Worm (Caenorhabditis elegans): ENCODE results near the gene pal-1.

pal-1 gene

ce11 chrIII:4822140-4822539 lies 12.8 kb upstream of the pal-1 start, which contains the start of gene F26A1.8:
Gene F26A1.8 (minus strand): TSS chrIII:4822240.
- TF ChIP-seq ctbp-1 (GFP tag; IDR thresholded peaks at IDR 0.05) (no peak), lin-39 (tag; optimal IDR thresholded peaks at IDR 0.05) (no peak), nhr-6 (tag; optimal IDR thresholded peaks at IDR 0.05) (no peak), unc-62 (GFP tag; optimal IDR thresholded peaks at IDR 0.05 in 1 of 2) (no peak), unc-62 (tag; optimal IDR thresholded peaks at IDR 0.05) (no peak)

ce11 chrIII:4819843-4820242 lies 10.5 kb upstream of the pal-1 start, which contains the start of gene F26A1.7:
Gene F26A1.7 (minus strand): TSS chrIII:4819943.
- TF ChIP-seq ceh-20 (GFP tag; IDR thresholded peaks at IDR 0.05) = no peak
- TF ChIP-seq php-3 (GFP tag; IDR thresholded peaks at IDR 0.05) = no peak

ce11 chrIII:4817240-4817639 lies 7.9 kb upstream of the pal-1 start, which contains the start of gene F26A1.4:
Gene F26A1.4 (plus strand): TSS chrIII:4817540.
- TF ChIP-seq lin-39 (tag; optimal IDR thresholded peaks at IDR 0.05) = no peak
- TF ChIP-seq daf-12 (tag; optimal IDR thresholded peaks at IDR 0.05) = no peak
- no peak for TF ChIP-seq dmd-9 (GFP tag; IDR thresholded peaks at IDR 0.05)
- no peak for TF ChIP-seq mes-2 (tag; optimal IDR thresholded peaks at IDR 0.05; ENCODE audit: poor library complexity, severe bottlenecking)
- no peak for TF ChIP-seq T26A8.4 (GFP tag; IDR thresholded peaks at IDR 0.05)
- no peak for TF ChIP-seq F37D6.2 (tag; optimal IDR thresholded peaks at IDR 0.05)
- TF ChIP-seq daf-16 (GFP tag; optimal IDR thresholded peaks at IDR 0.05) = no peak
- no peak for TF ChIP-seq daf-16 (tag; optimal IDR thresholded peaks at IDR 0.05)
- no peak for TF ChIP-seq nhr-41 (GFP tag; IDR thresholded peaks at IDR 0.05)
- no peak for TF ChIP-seq dve-1 (tag; optimal IDR thresholded peaks at IDR 0.05; ENCODE audit: insufficient read depth)
- TF ChIP-seq duxl-1 (tag; optimal IDR thresholded peaks at IDR 0.05; ENCODE audit: poor library complexity) = no peak
- TF ChIP-seq lin-38 (GFP tag; IDR thresholded peaks at IDR 0.05) = no peak
- no peak for TF ChIP-seq mxl-3 (GFP tag; optimal IDR thresholded peaks at IDR 0.05)
- no peak for TF ChIP-seq lim-7 (GFP tag; IDR thresholded peaks at IDR 0.05)
- no peak for TF ChIP-seq lin-1 (GFP tag; IDR thresholded peaks at IDR 0.05)
- no peak for TF ChIP-seq rbr-2 (tag; optimal IDR thresholded peaks at IDR 0.05)
- TF ChIP-seq egl-43 (GFP tag; IDR thresholded peaks at IDR 0.05) = no peak
- TF ChIP-seq dmd-8 (GFP tag; IDR thresholded peaks at IDR 0.05) = no peak
- TF ChIP-seq spr-1 (tag; optimal IDR thresholded peaks at IDR 0.05) = no peak
- no peak for TF ChIP-seq zfp-2 (tag; optimal IDR thresholded peaks at IDR 0.05)

- TF ChIP-seq aly-2 (tag; optimal IDR thresholded peaks at IDR 0.05) = no peak
- TF ChIP-seq mep-1 (tag; optimal IDR thresholded peaks at IDR 0.05) = no peak
- TF ChIP-seq nhr-237 (tag; optimal IDR thresholded peaks at IDR 0.05) = no peak
- no peak for TF ChIP-seq saeg-2 (GFP tag; IDR thresholded peaks at IDR 0.05)
- no peak for TF ChIP-seq mdl-1 (tag; optimal IDR thresholded peaks at IDR 0.05)
- TF ChIP-seq F10B5.3 (tag; optimal IDR thresholded peaks at IDR 0.05) = no peak
- TF ChIP-seq nhr-28 (tag; optimal IDR thresholded peaks at IDR 0.05) = no peak
- TF ChIP-seq daf-8 (GFP tag; IDR thresholded peaks at IDR 0.05) = no peak
- TF ChIP-seq madf-9 (GFP tag; conservative IDR thresholded peaks at IDR 0.05) = no peak
- no peak for TF ChIP-seq madf-5 (GFP tag; IDR thresholded peaks at IDR 0.05)
- TF ChIP-seq duxl-1 (tag; optimal IDR thresholded peaks at IDR 0.05; ENCODE audit: poor library complexity) = no peak
- TF ChIP-seq Y105C5A.15 (GFP tag; IDR thresholded peaks at IDR 0.05) = no peak
- no peak for TF ChIP-seq T20F7.1 (GFP tag; optimal IDR thresholded peaks at IDR 0.05)
- no peak for TF ChIP-seq pqm-1 (tag; optimal IDR thresholded peaks at IDR 0.05)
- TF ChIP-seq ceh-44 (GFP tag; IDR thresholded peaks at IDR 0.05) = no peak
- TF ChIP-seq pha-4 (GFP tag; IDR thresholded peaks at IDR 0.05) = no peak
- no peak for TF ChIP-seq pha-4 (tag; optimal IDR thresholded peaks at IDR 0.05)
- no peak for TF ChIP-seq nhr-76 (tag; optimal IDR thresholded peaks at IDR 0.05)
- no peak for TF ChIP-seq unc-62 (GFP tag; optimal IDR thresholded peaks at IDR 0.05 in 1 of 2)
- no peak for TF ChIP-seq unc-62 (tag; optimal IDR thresholded peaks at IDR 0.05)
- no peak for TF ChIP-seq ceh-28 (tag; optimal IDR thresholded peaks at IDR 0.05)
- TF ChIP-seq Y75B8A.6 (GFP tag; IDR thresholded peaks at IDR 0.05) = no peak
Observed at ce11 chrIII:4814730-4815129, 5.4 kb upstream of the pal-1 start, which contains the start of gene arl-6. Gene arl-6 (minus strand): TSS chrIII:4814830.
